Worm (Caenorhabditis elegans): Measurements from ENCODE around the gene F07D3.3.
A peak's percentile ranks its signal among the peaks of the same experiment; 100 is the strongest.

The F07D3.3 gene

ce11 chrV:9480566-9480965, 18.1 kb upstream of the F07D3.3 start, which contains the start of gene K06A4.6:
Gene K06A4.6 (minus strand): TSS chrV:9480666.
- peak; percentile 60 for TF ChIP-seq zfh-2 (GFP tag; conservative IDR thresholded peaks at IDR 0.05)
- TF ChIP-seq Y79H2A.3 (GFP tag; conservative IDR thresholded peaks at IDR 0.05): no peak

- TF ChIP-seq let-526 (GFP tag; IDR thresholded peaks at IDR 0.05) (no peak), rcor-1 (GFP tag; IDR thresholded peaks at IDR 0.05) (no peak)
Measured at ce11 chrV:9477863-9478262, 15.4 kb upstream of the F07D3.3 start, which contains the start of gene nas-3. Gene nas-3 (plus strand): TSS chrV:9478163.

- TF ChIP-seq mes-4 (tag; optimal IDR thresholded peaks at IDR 0.05): no peak
- TF ChIP-seq lin-40 (tag; optimal IDR thresholded peaks at IDR 0.05): no peak
- no peak for TF ChIP-seq tlf-1 (GFP tag; optimal IDR thresholded peaks at IDR 0.05)
- TF ChIP-seq mel-28 (tag; optimal IDR thresholded peaks at IDR 0.05; ENCODE audit: borderline replicate concordance): no peak
- no peak for TF ChIP-seq ccch-3 (GFP tag; optimal IDR thresholded peaks at IDR 0.05)
- no peak for TF ChIP-seq cebp-2 (GFP tag; IDR thresholded peaks at IDR 0.05)
- TF ChIP-seq nhr-27 (tag; optimal IDR thresholded peaks at IDR 0.05): no peak
- no peak for TF ChIP-seq fkh-3 (tag; optimal IDR thresholded peaks at IDR 0.05)
- TF ChIP-seq lag-1 (GFP tag; IDR thresholded peaks at IDR 0.05): no peak
- no peak for TF ChIP-seq F57A8.1 (GFP tag; optimal IDR thresholded peaks at IDR 0.05)
- TF ChIP-seq Y67H2A.10 (GFP tag; conservative IDR thresholded peaks at IDR 0.05): no peak
- no peak for TF ChIP-seq aptf-2 (GFP tag; conservative IDR thresholded peaks at IDR 0.05)
- TF ChIP-seq hsf-1 (GFP tag; IDR thresholded peaks at IDR 0.05): no peak
- TF ChIP-seq hmg-1.2 (GFP tag; IDR thresholded peaks at IDR 0.05): no peak
- TF ChIP-seq ztf-18 (tag; optimal IDR thresholded peaks at IDR 0.05): no peak
- no peak for TF ChIP-seq egl-18 (GFP tag; IDR thresholded peaks at IDR 0.05)
- TF ChIP-seq nhr-80 (tag; optimal IDR thresholded peaks at IDR 0.05): no peak
- no peak for TF ChIP-seq lin-35 (GFP tag; optimal IDR thresholded peaks at IDR 0.05)
Measured at ce11 chrV:9473924-9474323, 11.4 kb upstream of the F07D3.3 start.

DNA sequence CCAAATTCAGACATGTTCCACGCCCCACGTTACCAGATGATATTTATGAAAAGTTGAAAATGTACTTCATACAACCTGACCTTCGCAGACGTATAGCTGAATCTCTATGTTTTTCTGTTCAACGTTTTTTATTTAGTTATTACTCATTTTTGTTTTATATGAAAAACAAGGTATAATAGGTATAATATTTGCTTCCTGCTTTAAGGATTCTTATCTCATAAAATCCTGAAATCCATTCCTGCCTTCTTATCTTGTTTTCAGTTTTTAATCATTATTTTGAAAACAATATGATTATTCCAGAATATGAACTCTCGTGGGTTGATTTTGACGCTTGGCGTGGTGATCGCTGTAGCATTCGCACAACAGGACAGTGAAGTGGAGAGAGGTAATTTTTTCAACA, 9.2 kb upstream of the F07D3.3 start, which contains the start of gene flp-6:
TSS of gene flp-6 (plus strand) at position 301 of the 400 bp plus-strand sequence.
- TF ChIP-seq ceh-100 (GFP tag; IDR thresholded peaks at IDR 0.05) (no peak), rcor-1 (GFP tag; IDR thresholded peaks at IDR 0.05) (no peak), ZK185.1 (tag; optimal IDR thresholded peaks at IDR 0.05; ENCODE audit: poor library complexity, severe bottlenecking) (no peak), nhr-179 (tag; optimal IDR thresholded peaks at IDR 0.05) (no peak), ztf-18 (tag; optimal IDR thresholded peaks at IDR 0.05) (no peak), F39B2.1 (GFP tag; IDR thresholded peaks at IDR 0.05) (no peak), nfyb-1 (GFP tag; IDR thresholded peaks at IDR 0.05) (no peak), mcd-1 (GFP tag; IDR thresholded peaks at IDR 0.05) (no peak), madf-6 (GFP tag; IDR thresholded peaks at IDR 0.05) (no peak), ceh-40 (GFP tag; IDR thresholded peaks at IDR 0.05) (no peak), tbx-9 (tag; optimal IDR thresholded peaks at IDR 0.05; ENCODE audit: borderline replicate concordance) (no peak), somi-1 (GFP tag; optimal IDR thresholded peaks at IDR 0.05) (no peak), attf-3 (GFP tag; conservative IDR thresholded peaks at IDR 0.05) (no peak), snpc-1.1 (tag; optimal IDR thresholded peaks at IDR 0.05; ENCODE audit: insufficient read depth) (no peak), ets-4 (GFP tag; optimal IDR thresholded peaks at IDR 0.05) (no peak), let-607 (tag; optimal IDR thresholded peaks at IDR 0.05) (no peak)

All from whole organism, young adult.